Worm (Caenorhabditis elegans) whole organism, L4/young adult: ENCODE results near the gene F54D5.2.

Experiments used
- dao-5 ChIP-seq: sonication (generic microtip); optimal IDR thresholded peaks from 2 replicates; lab custom pipeline; 2016; ENCODE audit warnings: missing genotype, missing genetic modification characterization, moderate library complexity, missing compliant biosample characterization
- him-1 ChIP-seq: sonication (generic microtip); optimal IDR thresholded peaks from 2 replicates; lab custom pipeline; 2016; ENCODE audit warnings: missing genotype, missing genetic modification reagents, missing genetic modification characterization, missing compliant biosample characterization

DNA sequence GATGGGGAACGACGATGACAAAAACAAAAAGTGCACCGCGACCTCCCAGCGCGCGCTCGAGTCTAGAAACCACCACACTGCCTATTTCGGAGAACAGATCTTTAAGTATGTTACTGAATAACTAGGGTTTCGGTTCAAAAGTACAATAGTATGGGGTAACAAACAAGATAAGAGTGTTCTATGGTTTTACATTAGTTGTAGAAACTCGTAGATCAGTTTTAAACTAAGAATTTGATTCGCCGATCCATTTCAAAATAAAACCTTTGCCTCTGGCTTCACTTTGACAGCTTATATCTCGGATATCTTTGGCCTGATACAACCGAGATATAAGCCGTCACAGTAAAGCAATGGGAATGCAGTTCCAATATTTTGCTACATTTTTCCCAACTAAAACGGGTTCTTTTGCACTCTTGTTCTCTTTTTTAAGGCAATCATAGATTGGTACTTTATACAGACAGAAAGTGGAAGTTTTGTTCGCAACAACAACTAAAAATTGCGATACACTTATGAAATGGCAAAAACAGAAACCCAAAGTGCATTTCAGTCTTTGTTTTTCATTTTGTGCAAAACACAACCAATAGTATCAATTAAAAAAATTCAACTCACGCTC is 43.5 kb downstream of the F54D5.2 start:
- TF ChIP-seq him-1 (tag; lab: Kevin White, UChicago), result no peak
- no peak for TF ChIP-seq dao-5 (tag; lab: Kevin White, UChicago)
